Worm (Caenorhabditis elegans) whole organism, mixed stage, embryonic: ENCODE results near the gene morc-1.

Experiments used
- blmp-1 ChIP-seq: fragments of 150-350 bp; optimal IDR thresholded peaks from 2 replicates; lab custom pipeline; 2014; ENCODE audit warnings: missing biosample characterization, missing genetic modification characterization
- elt-1 ChIP-seq: sonication (generic microtip); optimal IDR thresholded peaks from 2 replicates; lab custom pipeline; 2017; ENCODE audit warnings: missing genetic modification characterization, mild to moderate bottlenecking, missing compliant biosample characterization, antibody characterized with exemption, moderate library complexity, borderline replicate concordance; ENCODE audit not compliant: insufficient read depth
- elt-3 ChIP-seq: fragments of 150-350 bp; optimal IDR thresholded peaks from 2 replicates; lab custom pipeline; 2014; ENCODE audit warnings: missing biosample characterization, missing genetic modification characterization
- ham-2 ChIP-seq: fragments of 200-800 bp; sonication (Bioruptor generic); optimal IDR thresholded peaks from 2 replicates; lab custom pipeline; 2018; ENCODE audit warnings: mild to moderate bottlenecking, missing genetic modification characterization, missing compliant biosample characterization
- lin-13 ChIP-seq: fragments of 150-350 bp; optimal IDR thresholded peaks from 2 replicates; lab custom pipeline; 2014; ENCODE audit warnings: missing biosample characterization, missing genetic modification characterization
- lsy-2 ChIP-seq: fragments of 150-350 bp; optimal IDR thresholded peaks from 2 replicates; lab custom pipeline; 2014; ENCODE audit warnings: missing biosample characterization, missing genetic modification characterization
- mab-5 ChIP-seq: fragments of 150-350 bp; optimal IDR thresholded peaks from 2 replicates; lab custom pipeline; 2014; ENCODE audit warnings: missing biosample characterization, missing genetic modification characterization
- nhr-12 ChIP-seq: fragments of 150-350 bp; optimal IDR thresholded peaks from 2 replicates; lab custom pipeline; 2014; ENCODE audit warnings: missing biosample characterization, missing genetic modification characterization
- nhr-76 ChIP-seq: sonication (generic microtip); optimal IDR thresholded peaks from 2 replicates; lab custom pipeline; 2017; ENCODE audit warnings: missing biosample characterization, missing genetic modification characterization
- snpc-4 ChIP-seq: fragments of 150-350 bp; optimal IDR thresholded peaks from 2 replicates; lab custom pipeline; 2014; ENCODE audit warnings: missing biosample characterization, missing genetic modification characterization
- tbx-8 ChIP-seq: fragments of 200-800 bp; sonication (Bioruptor generic); optimal IDR thresholded peaks from 2 replicates; lab custom pipeline; 2018; ENCODE audit warnings: mild to moderate bottlenecking, missing genetic modification characterization, moderate library complexity, missing compliant biosample characterization
- ztf-11 ChIP-seq: fragments of 150-350 bp; optimal IDR thresholded peaks from 2 replicates; lab custom pipeline; 2014; ENCODE audit warnings: missing biosample characterization, missing genetic modification characterization

ce11 chrIII:5210269-5210668 lies 3.6 kb upstream of the morc-1 start:
- TF ChIP-seq tbx-8 (GFP tag; lab: Kevin White, UChicago) (no peak), blmp-1 (no peak), lin-13 (no peak), nhr-12 (tag; lab: Kevin White, UChicago) (no peak), ztf-11 (no peak), elt-3 (no peak), mab-5 (tag; lab: Kevin White, UChicago) (peak; percentile 53), lsy-2 (tag; lab: Kevin White, UChicago) (no peak), ham-2 (GFP tag; lab: Kevin White, UChicago) (no peak), nhr-76 (tag; lab: Kevin White, UChicago) (no peak), elt-1 (no peak), snpc-4 (tag; lab: Kevin White, UChicago) (no peak)
